Worm (Caenorhabditis elegans) whole organism, L4 larva: ENCODE measurements around the gene rgs-3.

ENCODE experiments used
- ZK337.2 ChIP-seq: fragments of 200-800 bp; sonication (Bioruptor generic); IDR thresholded peaks from 2 replicates; pipeline ENCODE4 v1.3.6; 2022; ENCODE audit warnings: missing genetic modification reagents, missing genetic modification characterization, missing compliant biosample characterization
- aly-2 ChIP-seq: sonication (generic microtip); optimal IDR thresholded peaks from 2 replicates; lab custom pipeline; 2018; ENCODE audit warnings: missing biosample characterization, missing genetic modification characterization
- ama-1 ChIP-seq: fragments of 150-350 bp; optimal IDR thresholded peaks from 2 replicates; lab custom pipeline; 2014; ENCODE audit warnings: inconsistent platforms, mixed read lengths
- ceh-44 ChIP-seq: fragments of 200-800 bp; sonication (Bioruptor generic); IDR thresholded peaks from 2 replicates; pipeline ENCODE4 v1.3.6; 2022; ENCODE audit warnings: missing genetic modification reagents, missing genetic modification characterization, missing compliant biosample characterization
- dve-1 ChIP-seq: sonication (generic microtip); optimal IDR thresholded peaks from 2 replicates; lab custom pipeline; 2017; ENCODE audit warnings: antibody characterized with exemption, mild to moderate bottlenecking, missing genetic modification characterization, missing compliant biosample characterization; ENCODE audit not compliant: insufficient read depth
- egl-27 ChIP-seq: sonication (generic microtip); optimal IDR thresholded peaks from 3 replicates; lab custom pipeline; 2017; ENCODE audit warnings: missing biosample characterization, missing genetic modification reagents, missing genetic modification characterization
- fos-1 ChIP-seq: fragments of 150-350 bp; optimal IDR thresholded peaks from 2 replicates; lab custom pipeline; 2014; ENCODE audit warnings: missing biosample characterization, missing genetic modification characterization
- jun-1 ChIP-seq: fragments of 150-350 bp; optimal IDR thresholded peaks from 2 replicates; lab custom pipeline; 2014; ENCODE audit warnings: missing biosample characterization, missing genetic modification reagents, missing genetic modification characterization
- mep-1 ChIP-seq: fragments of 150-350 bp; sonication (generic microtip); optimal IDR thresholded peaks from 3 replicates; lab custom pipeline; 2014; ENCODE audit warnings: missing biosample characterization, missing genetic modification characterization
- mes-2 ChIP-seq: sonication (generic microtip); optimal IDR thresholded peaks from 2 replicates; lab custom pipeline; 2016; ENCODE audit warnings: missing genotype, mild to moderate bottlenecking, missing genetic modification characterization, missing compliant biosample characterization; ENCODE audit not compliant: poor library complexity, severe bottlenecking
- nhr-11 ChIP-seq: fragments of 150-350 bp; optimal IDR thresholded peaks from 2 replicates; lab custom pipeline; 2014; ENCODE audit warnings: missing biosample characterization, missing genetic modification characterization
- nhr-28 ChIP-seq: fragments of 150-350 bp; optimal IDR thresholded peaks from 2 replicates; lab custom pipeline; 2014; ENCODE audit warnings: missing biosample characterization, missing genetic modification characterization
- pha-4 ChIP-seq, 2 experiments: fragments of 150-350 bp in 1 of 2; fragments of 200-800 bp in 1 of 2; sonication (Bioruptor generic) in 1 of 2; IDR thresholded peaks in 1 of 2; optimal IDR thresholded peaks in 1 of 2; 2 replicates each; pipeline versions ENCODE4 v1.3.6 to Lab custom; 2014 to 2022; ENCODE audit warnings: missing genetic modification characterization in 2 of 2, missing genetic modification reagents in 2 of 2, missing biosample characterization in 1 of 2, missing compliant biosample characterization in 1 of 2

DNA sequence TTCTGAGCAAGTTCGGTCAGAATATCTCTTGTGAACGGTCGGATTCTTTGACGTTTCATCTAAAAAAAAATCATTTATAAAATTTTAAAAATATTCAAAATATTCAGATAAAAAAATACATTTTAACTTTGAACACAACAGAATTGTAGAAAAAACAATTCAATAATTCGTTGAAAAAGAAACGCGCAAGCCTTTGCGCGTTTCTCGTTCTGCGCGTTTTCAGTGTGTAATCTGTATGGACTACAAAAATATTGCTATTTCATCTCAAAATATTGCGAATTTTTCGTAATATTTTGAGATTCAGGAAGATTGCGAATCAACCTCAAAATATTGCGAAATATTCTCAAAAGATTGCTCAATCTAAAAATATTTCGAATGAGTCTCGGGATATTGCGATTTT lies 43.7 kb upstream of the rgs-3 start, which contains the start of gene R12C12.7:
- TF ChIP-seq ZK337.2: no peak
- TF ChIP-seq nhr-28 (tag; lab: Kevin White, UChicago): peak; percentile 76
- TF ChIP-seq egl-27 (tag; lab: Kevin White, UChicago): no peak
- no peak for TF ChIP-seq ama-1
- TF ChIP-seq aly-2 (tag; lab: Kevin White, UChicago): no peak
- no peak for TF ChIP-seq fos-1 (tag; lab: Kevin White, UChicago)
- no peak for TF ChIP-seq jun-1 (tag; lab: Kevin White, UChicago)
- TF ChIP-seq mes-2 (tag; lab: Kevin White, UChicago): peak; percentile 70
- no peak for TF ChIP-seq mep-1 (tag; lab: Kevin White, UChicago)
- peak; percentile 18 for TF ChIP-seq dve-1
- TF ChIP-seq pha-4 (GFP tag; IDR thresholded peaks at IDR 0.05; lab: Robert Waterston, UW): no peak
- TF ChIP-seq pha-4 (tag; optimal IDR thresholded peaks at IDR 0.05; lab: Kevin White, UChicago): no peak
- TF ChIP-seq ceh-44 (GFP tag; lab: Robert Waterston, UW): no peak
- TF ChIP-seq nhr-11: no peak
